Worm (Caenorhabditis elegans): ENCODE measurements around the gene F43C9.1.

Gene F43C9.1

DNA sequence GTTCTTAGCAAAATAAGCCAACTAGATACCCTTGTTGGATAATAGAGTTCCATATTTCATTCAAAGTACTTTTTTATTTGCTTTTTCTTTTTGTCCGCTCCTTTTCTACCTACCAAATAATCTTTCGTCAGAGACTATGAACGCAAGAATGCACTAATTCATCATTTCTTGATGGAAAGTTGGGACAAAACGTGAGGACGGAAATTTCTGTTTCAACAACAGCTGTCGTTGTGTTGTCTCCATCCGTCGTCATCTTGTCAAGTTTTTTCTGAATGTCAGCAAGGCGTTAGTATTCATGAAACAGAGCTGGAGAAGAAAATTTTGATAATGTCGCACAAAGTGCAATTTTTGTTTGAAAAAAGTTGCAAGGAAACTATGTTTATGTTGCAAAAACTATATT is 8.3 kb upstream of the F43C9.1 start:
- TF ChIP-seq ref-1 (GFP tag; conservative IDR thresholded peaks at IDR 0.05) (no peak), tab-1 (GFP tag; IDR thresholded peaks at IDR 0.05) (no peak), klf-2 (GFP tag; conservative IDR thresholded peaks at IDR 0.05) (no peak), T22C8.4 (GFP tag; IDR thresholded peaks at IDR 0.05) (no peak), flt-1 (GFP tag; IDR thresholded peaks at IDR 0.05) (no peak), med-1 (GFP tag; optimal IDR thresholded peaks at IDR 0.05; ENCODE audit: insufficient read depth) (no peak), ztf-23 (GFP tag; IDR thresholded peaks at IDR 0.05) (no peak), cog-1 (tag; optimal IDR thresholded peaks at IDR 0.05) (no peak), ztf-29 (GFP tag; IDR thresholded peaks at IDR 0.05) (no peak)

DNA sequence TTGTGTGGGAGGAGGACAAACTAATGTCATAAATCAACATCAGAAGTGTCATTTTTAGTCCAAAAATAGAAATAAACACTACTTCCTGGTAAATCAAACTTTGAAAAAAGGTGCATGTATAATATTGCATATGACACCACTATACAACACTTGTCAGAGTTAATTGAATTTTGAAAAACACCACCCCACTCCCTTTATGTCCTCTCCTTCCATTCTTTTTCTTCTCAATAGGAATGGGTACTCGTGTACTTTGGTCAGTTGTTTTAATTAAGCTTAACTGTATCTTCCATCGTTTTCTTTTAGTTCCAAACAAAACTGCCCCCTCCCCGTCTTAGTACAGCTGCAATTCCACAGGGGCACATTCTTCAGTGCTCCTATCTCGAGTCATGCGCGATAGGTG is 5.6 kb upstream of the F43C9.1 start:
- TF ChIP-seq ref-1 (GFP tag; conservative IDR thresholded peaks at IDR 0.05) (no peak), cog-1 (tag; optimal IDR thresholded peaks at IDR 0.05) (no peak)

DNA sequence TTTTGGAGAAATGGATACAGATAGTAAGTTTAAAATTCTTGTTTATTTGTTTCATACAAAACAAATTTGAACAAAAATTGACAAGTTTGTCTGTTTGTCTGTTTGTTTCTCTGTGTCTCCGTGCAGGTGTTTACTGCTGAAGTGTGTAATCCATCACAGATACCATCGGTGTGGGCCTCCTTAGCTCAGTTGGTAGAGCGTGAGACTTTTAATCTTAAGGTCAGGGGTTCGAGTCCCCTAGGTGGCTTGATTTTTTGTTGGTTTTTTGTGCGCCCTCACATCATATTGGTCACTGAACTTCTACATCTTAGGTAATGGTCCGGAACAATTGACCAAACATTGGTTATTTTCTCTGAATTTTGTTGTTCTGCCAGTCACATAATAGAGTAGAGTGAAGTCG is 4.1 kb upstream of the F43C9.1 start:
- TF ChIP-seq ztf-29 (GFP tag; IDR thresholded peaks at IDR 0.05): peak; percentile 65
- TF ChIP-seq klf-2 (GFP tag; conservative IDR thresholded peaks at IDR 0.05): 0 out of 2 replicates have a peak, but pooled peaks have one; percentile 45
- TF ChIP-seq T22C8.4 (GFP tag; IDR thresholded peaks at IDR 0.05): peak; percentile 63
- peak; percentile 65; the same call in 1 of the 2 replicates for TF ChIP-seq ztf-23 (GFP tag; IDR thresholded peaks at IDR 0.05)
- TF ChIP-seq med-1 (GFP tag; optimal IDR thresholded peaks at IDR 0.05; ENCODE audit: insufficient read depth): peak; percentile 7
- peak; percentile 83 for TF ChIP-seq tab-1 (GFP tag; IDR thresholded peaks at IDR 0.05)
- peak; percentile 91 for TF ChIP-seq flt-1 (GFP tag; IDR thresholded peaks at IDR 0.05)
- TF ChIP-seq ref-1 (GFP tag; conservative IDR thresholded peaks at IDR 0.05): peak; percentile 38; the same call in 1 of the 2 replicates
- no peak for TF ChIP-seq cog-1 (tag; optimal IDR thresholded peaks at IDR 0.05)

DNA sequence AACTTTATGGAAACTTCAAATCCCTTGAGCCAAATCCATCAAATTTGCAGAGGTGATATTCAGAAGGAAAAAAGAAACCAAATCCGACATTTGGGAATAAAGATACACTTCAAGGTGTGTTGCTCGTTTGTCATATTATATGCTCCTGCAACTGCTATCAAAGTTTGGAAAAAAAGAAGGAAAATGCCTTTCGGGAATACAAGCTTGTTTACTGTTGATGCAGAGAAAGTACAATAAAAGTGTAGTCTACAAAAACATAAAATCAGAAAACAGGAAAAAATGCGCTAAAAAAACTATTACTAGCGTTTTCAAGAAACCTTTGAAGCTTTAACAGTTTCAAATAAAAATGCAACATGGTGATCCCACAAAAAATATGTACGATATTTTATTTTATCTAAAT is 2.5 kb upstream of the F43C9.1 start:
- TF ChIP-seq klf-2 (GFP tag; conservative IDR thresholded peaks at IDR 0.05) (no peak), flt-1 (GFP tag; IDR thresholded peaks at IDR 0.05) (no peak), ztf-29 (GFP tag; IDR thresholded peaks at IDR 0.05) (no peak), T22C8.4 (GFP tag; IDR thresholded peaks at IDR 0.05) (no peak), cog-1 (tag; optimal IDR thresholded peaks at IDR 0.05) (no peak), med-1 (GFP tag; optimal IDR thresholded peaks at IDR 0.05; ENCODE audit: insufficient read depth) (no peak), tab-1 (GFP tag; IDR thresholded peaks at IDR 0.05) (no peak), ztf-23 (GFP tag; IDR thresholded peaks at IDR 0.05) (no peak), ref-1 (GFP tag; conservative IDR thresholded peaks at IDR 0.05) (no peak)

DNA sequence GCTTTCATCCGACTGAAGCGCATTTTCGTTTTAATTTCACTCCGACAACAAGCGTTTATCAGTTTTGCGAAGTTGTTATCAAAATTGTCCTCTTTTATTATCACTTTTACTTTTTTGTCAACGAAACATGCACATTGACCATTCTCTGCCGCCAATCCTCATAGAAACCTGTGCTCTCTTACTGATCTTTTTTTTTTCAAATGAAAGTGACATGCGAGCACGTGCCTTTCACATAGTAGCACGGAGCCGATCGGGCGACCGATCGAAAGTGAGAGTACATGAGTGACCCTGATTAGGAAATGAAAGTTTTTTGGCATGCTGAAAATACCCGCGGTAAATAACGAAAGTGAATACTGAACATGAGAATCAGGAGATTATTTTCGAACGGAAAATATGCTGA is 983 bp downstream of the F43C9.1 start:
- no peak for TF ChIP-seq ref-1 (GFP tag; conservative IDR thresholded peaks at IDR 0.05)
- TF ChIP-seq tab-1 (GFP tag; IDR thresholded peaks at IDR 0.05): no peak
- no peak for TF ChIP-seq flt-1 (GFP tag; IDR thresholded peaks at IDR 0.05)
- no peak for TF ChIP-seq klf-2 (GFP tag; conservative IDR thresholded peaks at IDR 0.05)
- no peak for TF ChIP-seq ztf-23 (GFP tag; IDR thresholded peaks at IDR 0.05)
- TF ChIP-seq ztf-29 (GFP tag; IDR thresholded peaks at IDR 0.05): no peak

DNA sequence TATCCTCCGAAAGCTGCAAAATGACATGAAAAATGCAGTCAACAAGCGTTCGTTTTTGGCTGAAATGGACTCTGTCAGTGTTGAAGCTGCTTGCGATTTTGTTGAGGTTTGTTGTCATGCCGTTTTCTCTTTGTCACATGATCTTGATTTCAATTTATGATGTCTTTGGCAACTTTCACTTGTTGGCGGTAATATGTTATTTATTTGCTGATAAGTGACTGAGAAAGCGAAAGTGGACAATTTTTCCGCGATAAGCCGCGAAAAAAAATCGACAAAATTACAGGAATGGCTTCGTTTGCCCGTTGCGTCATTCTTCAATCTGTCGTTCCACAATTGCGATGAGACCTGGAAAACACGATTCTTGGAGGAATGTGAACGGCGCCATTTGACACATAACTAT is 2.2 kb downstream of the F43C9.1 start:
- TF ChIP-seq ztf-29 (GFP tag; IDR thresholded peaks at IDR 0.05) (no peak), ztf-23 (GFP tag; IDR thresholded peaks at IDR 0.05) (no peak), flt-1 (GFP tag; IDR thresholded peaks at IDR 0.05) (no peak), tab-1 (GFP tag; IDR thresholded peaks at IDR 0.05) (no peak), med-1 (GFP tag; optimal IDR thresholded peaks at IDR 0.05; ENCODE audit: insufficient read depth) (no peak), cog-1 (tag; optimal IDR thresholded peaks at IDR 0.05) (no peak), T22C8.4 (GFP tag; IDR thresholded peaks at IDR 0.05) (no peak), klf-2 (GFP tag; conservative IDR thresholded peaks at IDR 0.05) (no peak)

DNA sequence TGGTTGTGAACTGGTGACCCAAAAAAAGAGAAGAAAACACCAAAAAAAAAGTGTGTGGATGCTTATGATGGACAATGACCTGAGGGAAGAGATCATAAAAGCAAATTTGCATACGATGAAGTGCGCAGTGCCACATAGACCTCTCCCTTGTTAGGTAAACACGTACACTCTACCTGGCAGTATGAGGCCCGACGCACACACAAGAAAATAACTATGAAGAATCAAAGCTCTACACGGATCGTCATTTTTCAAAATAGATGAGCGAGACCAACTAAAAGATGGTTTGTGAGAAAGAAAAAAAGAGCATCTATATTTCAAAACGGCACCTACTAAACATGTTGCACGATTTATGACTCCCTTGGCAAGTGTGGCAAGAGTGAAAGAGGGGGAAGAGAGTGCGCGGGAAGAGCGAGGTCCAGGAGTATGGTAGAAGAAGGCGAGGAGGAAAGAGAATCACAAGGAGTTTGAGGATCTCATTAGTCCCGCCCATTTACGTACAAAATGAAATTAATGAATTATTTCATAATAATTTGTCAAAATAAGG is 7.1 kb downstream of the F43C9.1 start, which contains the start of gene mig-13:
Gene mig-13, minus strand, starts transcription at position 51 of the 544 bp plus-strand sequence.
- TF ChIP-seq med-1 (GFP tag; optimal IDR thresholded peaks at IDR 0.05; ENCODE audit: insufficient read depth) (no peak), ztf-23 (GFP tag; IDR thresholded peaks at IDR 0.05) (no peak), ztf-29 (GFP tag; IDR thresholded peaks at IDR 0.05) (no peak), flt-1 (GFP tag; IDR thresholded peaks at IDR 0.05) (no peak), cog-1 (tag; optimal IDR thresholded peaks at IDR 0.05) (no peak), ref-1 (GFP tag; conservative IDR thresholded peaks at IDR 0.05) (no peak), tab-1 (GFP tag; IDR thresholded peaks at IDR 0.05) (no peak), T22C8.4 (GFP tag; IDR thresholded peaks at IDR 0.05) (no peak), klf-2 (GFP tag; conservative IDR thresholded peaks at IDR 0.05) (no peak)

DNA sequence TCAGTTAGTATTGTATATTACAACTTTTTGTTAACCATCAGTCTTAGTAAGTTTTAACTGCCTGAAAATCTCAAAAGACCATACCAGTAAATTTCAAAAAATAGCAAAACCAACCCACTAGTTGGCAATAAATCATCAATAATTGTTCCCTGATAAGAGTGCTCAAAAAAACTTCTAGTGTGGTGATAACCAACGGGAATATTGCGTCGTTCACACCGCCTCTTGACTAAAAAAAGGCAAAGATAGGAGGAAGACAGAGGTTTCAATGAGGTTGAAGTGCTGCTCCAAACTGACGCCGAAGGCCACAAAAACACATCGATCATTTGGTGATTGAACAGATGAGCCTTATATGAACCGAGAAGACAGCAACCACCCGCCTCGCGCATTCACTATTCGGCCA is 7.8 kb downstream of the F43C9.1 start:
- no peak for TF ChIP-seq ref-1 (GFP tag; conservative IDR thresholded peaks at IDR 0.05)

DNA sequence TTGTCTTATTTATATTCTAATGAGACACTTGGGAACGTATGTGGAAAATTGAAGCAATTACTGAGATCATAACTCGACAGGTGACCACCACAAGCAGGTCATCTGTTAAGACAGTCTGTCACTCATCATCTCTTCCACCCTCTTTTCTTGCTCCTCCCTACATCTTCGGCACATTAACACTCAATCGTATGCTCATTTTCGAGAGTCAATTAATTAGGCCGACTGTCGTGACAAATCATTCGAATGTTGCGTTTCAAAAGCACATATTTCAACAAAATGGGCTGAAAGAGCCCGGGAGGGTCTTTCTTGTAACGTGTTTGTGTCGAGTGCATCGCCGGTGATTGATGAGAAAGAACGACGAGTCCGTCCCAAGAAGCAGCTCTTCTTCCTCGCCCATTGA is 9.2 kb downstream of the F43C9.1 start:
- TF ChIP-seq tab-1 (GFP tag; IDR thresholded peaks at IDR 0.05): no peak
- TF ChIP-seq flt-1 (GFP tag; IDR thresholded peaks at IDR 0.05): no peak
- TF ChIP-seq klf-2 (GFP tag; conservative IDR thresholded peaks at IDR 0.05): no peak
- no peak; the same call in 1 of the 2 replicates for TF ChIP-seq ztf-23 (GFP tag; IDR thresholded peaks at IDR 0.05)
- no peak for TF ChIP-seq cog-1 (tag; optimal IDR thresholded peaks at IDR 0.05)
- no peak for TF ChIP-seq ztf-29 (GFP tag; IDR thresholded peaks at IDR 0.05)
- TF ChIP-seq T22C8.4 (GFP tag; IDR thresholded peaks at IDR 0.05): no peak

DNA sequence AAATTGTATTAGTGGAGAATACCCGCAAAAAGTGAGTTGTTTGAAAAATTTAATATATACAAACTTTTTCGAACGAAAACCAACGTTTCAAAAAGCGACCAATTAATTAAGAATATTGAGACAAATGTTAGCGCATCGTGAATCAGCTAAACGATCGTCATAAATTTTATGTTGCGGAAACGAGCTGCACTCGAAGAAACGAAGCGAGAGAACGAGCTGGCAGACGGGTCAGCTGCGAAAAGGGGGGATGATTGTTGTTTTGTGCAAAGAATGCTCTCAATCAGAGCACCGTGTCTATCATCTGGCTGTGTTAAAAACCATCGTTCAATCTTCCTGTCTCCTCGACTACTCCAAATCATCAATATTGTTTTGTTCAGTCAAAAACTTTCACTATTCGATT is 10.9 kb downstream of the F43C9.1 start:
- TF ChIP-seq ztf-23 (GFP tag; IDR thresholded peaks at IDR 0.05): no peak
- TF ChIP-seq klf-2 (GFP tag; conservative IDR thresholded peaks at IDR 0.05): no peak
- TF ChIP-seq ztf-29 (GFP tag; IDR thresholded peaks at IDR 0.05): no peak
- no peak for TF ChIP-seq T22C8.4 (GFP tag; IDR thresholded peaks at IDR 0.05)
- no peak for TF ChIP-seq tab-1 (GFP tag; IDR thresholded peaks at IDR 0.05)
- no peak for TF ChIP-seq flt-1 (GFP tag; IDR thresholded peaks at IDR 0.05)
- no peak for TF ChIP-seq med-1 (GFP tag; optimal IDR thresholded peaks at IDR 0.05; ENCODE audit: insufficient read depth)
- TF ChIP-seq cog-1 (tag; optimal IDR thresholded peaks at IDR 0.05): no peak
- TF ChIP-seq ref-1 (GFP tag; conservative IDR thresholded peaks at IDR 0.05): no peak
